Fruit fly (Drosophila melanogaster): ENCODE results near the gene CG45072.

DNA sequence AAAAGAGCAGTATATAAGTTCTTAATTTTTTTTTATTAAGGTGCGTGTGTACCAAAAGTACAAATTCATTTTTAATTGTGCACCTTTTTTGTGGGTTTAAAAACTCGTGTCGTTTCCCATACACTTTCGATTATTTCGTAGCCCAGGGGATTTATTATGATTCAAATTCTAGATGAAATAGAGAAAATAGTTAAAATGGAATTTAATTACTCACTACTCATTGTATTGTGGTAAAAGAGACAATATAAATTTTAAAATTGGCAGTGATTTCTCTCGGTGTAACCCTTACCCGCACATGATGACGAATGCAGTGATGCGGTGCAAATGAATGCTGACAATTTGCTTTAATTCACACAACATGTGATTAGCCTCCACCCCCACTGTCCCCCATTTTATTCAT, 39.8 kb downstream of the CG45072 start:
- TF ChIP-seq Pif1B (GFP tag; optimal IDR thresholded peaks at IDR 0.05) (no peak), CG4496 (GFP tag; IDR thresholded peaks at IDR 0.05) (no peak), Ets98B (GFP tag; IDR thresholded peaks at IDR 0.05) (no peak), CG34367 (tag; optimal IDR thresholded peaks at IDR 0.05) (no peak), gl (tag; optimal IDR thresholded peaks at IDR 0.05) (no peak)
